Worm (Caenorhabditis elegans) whole organism, early embryonic: ENCODE results near the gene T27E9.2.

Experiments used
- B0310.2 ChIP-seq: sonication (generic microtip); optimal IDR thresholded peaks from 2 replicates; lab custom pipeline; 2016; ENCODE audit warnings: mild to moderate bottlenecking, missing genetic modification characterization, missing compliant biosample characterization
- F13C5.2 ChIP-seq: sonication (generic microtip); optimal IDR thresholded peaks from 2 replicates; lab custom pipeline; 2017; ENCODE audit warnings: mild to moderate bottlenecking, missing genetic modification characterization, inconsistent platforms, missing compliant biosample characterization
- aly-1 ChIP-seq: sonication (generic microtip); optimal IDR thresholded peaks from 2 replicates; lab custom pipeline; 2016; ENCODE audit warnings: missing genetic modification characterization, missing compliant biosample characterization
- ama-1 ChIP-seq: fragments of 150-350 bp; optimal IDR thresholded peaks from 2 replicates; lab custom pipeline; 2014
- ceh-13 ChIP-seq: fragments of 200-800 bp; sonication (Bioruptor generic); optimal IDR thresholded peaks from 2 replicates; lab custom pipeline; 2018; ENCODE audit warnings: mild to moderate bottlenecking, missing genetic modification characterization, missing compliant biosample characterization
- ceh-36 ChIP-seq: sonication (generic microtip); optimal IDR thresholded peaks from 2 replicates; lab custom pipeline; 2016; ENCODE audit warnings: missing genetic modification characterization, inconsistent platforms, missing compliant biosample characterization
- ets-7 ChIP-seq: sonication (generic microtip); optimal IDR thresholded peaks from 2 replicates; lab custom pipeline; 2016; ENCODE audit warnings: missing genotype, missing genetic modification characterization, missing compliant biosample characterization
- flt-1 ChIP-seq: fragments of 200-800 bp; sonication (Bioruptor generic); IDR thresholded peaks from 2 replicates; pipeline ENCODE4 v1.3.6; 2022; ENCODE audit warnings: missing genetic modification characterization, missing compliant biosample characterization
- hmbx-1 ChIP-seq: sonication (generic microtip); optimal IDR thresholded peaks from 2 replicates; lab custom pipeline; 2016; ENCODE audit warnings: mild to moderate bottlenecking, missing genetic modification characterization, missing compliant biosample characterization
- hmg-4 ChIP-seq: fragments of 200-800 bp; sonication (Bioruptor generic); optimal IDR thresholded peaks from 2 replicates; lab custom pipeline; 2018; ENCODE audit warnings: mild to moderate bottlenecking, missing genetic modification characterization, missing compliant biosample characterization
- hnd-1 ChIP-seq: sonication (generic microtip); optimal IDR thresholded peaks from 2 replicates; lab custom pipeline; 2016; ENCODE audit warnings: missing genetic modification characterization, missing compliant biosample characterization
- pes-1 ChIP-seq: fragments of 200-800 bp; sonication (Bioruptor generic); IDR thresholded peaks from 2 replicates; pipeline ENCODE4 v1.3.6; 2022; ENCODE audit warnings: missing genetic modification reagents, missing genetic modification characterization, missing compliant biosample characterization
- scrt-1 ChIP-seq: fragments of 200-800 bp; sonication (Bioruptor generic); IDR thresholded peaks from 2 replicates; pipeline ENCODE4 v1.3.6; 2022; ENCODE audit warnings: missing genetic modification characterization, missing compliant biosample characterization
- sea-1 ChIP-seq: fragments of 200-800 bp; sonication (Bioruptor generic); conservative IDR thresholded peaks from 2 replicates; pipeline ENCODE4 v1.3.6; 2022; ENCODE audit warnings: missing genetic modification characterization, missing compliant biosample characterization
- tbx-11 ChIP-seq: fragments of 200-800 bp; sonication (Bioruptor generic); IDR thresholded peaks from 2 replicates; pipeline ENCODE4 v1.3.6; 2022; ENCODE audit warnings: missing genetic modification characterization, missing compliant biosample characterization
- tbx-37 ChIP-seq: fragments of 200-800 bp; sonication (Bioruptor generic); conservative IDR thresholded peaks from 2 replicates; pipeline ENCODE4 v1.3.6; 2022; ENCODE audit warnings: missing genetic modification reagents, missing genetic modification characterization, missing compliant biosample characterization
- tra-4 ChIP-seq: sonication (generic microtip); optimal IDR thresholded peaks from 2 replicates; lab custom pipeline; 2017; ENCODE audit warnings: missing genetic modification characterization, missing compliant biosample characterization

The T27E9.2 gene

DNA sequence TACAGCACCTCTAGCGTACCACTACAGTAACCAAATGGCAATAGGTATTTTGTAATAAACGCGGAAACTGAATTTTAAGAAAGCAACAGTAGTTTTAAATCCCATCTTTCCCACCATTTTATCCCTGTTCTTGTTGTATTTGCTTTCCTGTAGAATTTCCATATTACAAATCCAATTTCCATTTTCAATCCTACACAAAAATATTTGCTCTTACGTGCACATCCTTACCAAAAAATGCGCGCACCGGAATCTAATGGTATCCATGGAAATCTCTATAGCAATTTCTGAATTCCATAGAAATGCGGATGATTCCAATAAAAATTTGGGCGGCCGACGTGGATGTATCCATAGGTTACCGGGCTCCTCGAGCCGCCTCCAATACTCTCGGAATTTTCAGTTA is 32.2 kb downstream of the T27E9.2 start, which contains the start of gene trf-1:
Gene trf-1, plus strand, starts transcription at position 301 of the 400 bp plus-strand sequence.
- TF ChIP-seq F13C5.2 (tag; lab: Kevin White, UChicago), result no peak
- TF ChIP-seq ets-7, result no peak
- no peak for TF ChIP-seq B0310.2
- no peak for TF ChIP-seq tbx-11 (GFP tag; lab: Robert Waterston, UW)
- TF ChIP-seq sea-1 (GFP tag; lab: Robert Waterston, UW), result no peak

DNA sequence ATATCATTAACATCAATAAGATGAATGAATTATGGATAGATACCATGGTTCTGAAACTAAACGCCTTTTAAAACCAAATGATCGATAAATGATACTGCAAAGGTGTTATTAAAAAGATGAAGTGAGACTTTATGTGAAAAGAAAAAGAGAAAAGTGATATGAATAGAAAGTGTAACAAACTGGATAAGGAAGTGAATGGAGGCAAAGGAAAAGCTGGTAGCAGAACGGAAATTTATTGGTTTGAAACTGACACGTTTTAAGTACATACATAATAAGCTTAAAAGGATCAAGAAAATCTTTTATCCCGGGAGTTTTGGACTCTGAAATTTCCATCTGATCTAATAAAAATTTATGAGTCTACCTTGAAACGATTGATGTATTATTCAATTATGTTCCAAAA is 32.7 kb downstream of the T27E9.2 start, which contains the start of gene bli-5:
Gene bli-5, minus strand, starts transcription at position 101 of the 400 bp plus-strand sequence.
- TF ChIP-seq tbx-37 (GFP tag; lab: Robert Waterston, UW) (no peak), flt-1 (no peak), sea-1 (GFP tag; lab: Robert Waterston, UW) (no peak), ama-1 (lab: Kevin White, UChicago) (no peak), ets-7 (no peak), tra-4 (tag; lab: Kevin White, UChicago) (no peak), B0310.2 (no peak), ceh-36 (tag; lab: Kevin White, UChicago) (no peak), F13C5.2 (tag; lab: Kevin White, UChicago) (no peak), hnd-1 (tag; lab: Kevin White, UChicago) (no peak)

DNA sequence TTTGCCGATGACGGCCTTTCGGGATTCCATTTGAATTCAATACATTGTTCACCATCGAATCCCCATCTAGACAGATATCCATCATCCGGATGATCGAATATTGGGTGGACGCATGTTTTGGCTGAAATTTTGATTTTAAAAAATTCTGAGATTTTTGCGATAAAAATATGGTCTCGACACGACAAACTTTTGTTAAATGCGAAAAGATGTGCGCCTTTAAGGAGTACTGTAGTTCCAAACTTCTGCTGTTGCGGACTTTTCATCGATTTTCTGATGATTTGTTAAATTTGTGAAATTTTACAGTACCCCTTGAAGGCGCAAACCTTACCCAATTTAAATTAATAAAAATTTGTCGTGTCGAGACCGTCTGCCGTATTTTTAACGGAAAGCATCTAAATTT is 34.6 kb downstream of the T27E9.2 start:
- TF ChIP-seq hmbx-1 (tag; lab: Kevin White, UChicago) (no peak), ceh-36 (tag; lab: Kevin White, UChicago) (no peak), sea-1 (GFP tag; lab: Robert Waterston, UW) (no peak), tbx-37 (GFP tag; lab: Robert Waterston, UW) (no peak), ets-7 (no peak), flt-1 (no peak), pes-1 (GFP tag; lab: Robert Waterston, UW) (no peak), ama-1 (lab: Kevin White, UChicago) (no peak), aly-1 (tag; lab: Kevin White, UChicago) (no peak), ceh-13 (GFP tag; lab: Kevin White, UChicago) (no peak), B0310.2 (no peak), tra-4 (tag; lab: Kevin White, UChicago) (no peak), F13C5.2 (tag; lab: Kevin White, UChicago) (no peak), scrt-1 (GFP tag; lab: Robert Waterston, UW) (no peak), tbx-11 (GFP tag; lab: Robert Waterston, UW) (no peak), hnd-1 (tag; lab: Kevin White, UChicago) (no peak), hmg-4 (GFP tag; lab: Kevin White, UChicago) (no peak)

DNA sequence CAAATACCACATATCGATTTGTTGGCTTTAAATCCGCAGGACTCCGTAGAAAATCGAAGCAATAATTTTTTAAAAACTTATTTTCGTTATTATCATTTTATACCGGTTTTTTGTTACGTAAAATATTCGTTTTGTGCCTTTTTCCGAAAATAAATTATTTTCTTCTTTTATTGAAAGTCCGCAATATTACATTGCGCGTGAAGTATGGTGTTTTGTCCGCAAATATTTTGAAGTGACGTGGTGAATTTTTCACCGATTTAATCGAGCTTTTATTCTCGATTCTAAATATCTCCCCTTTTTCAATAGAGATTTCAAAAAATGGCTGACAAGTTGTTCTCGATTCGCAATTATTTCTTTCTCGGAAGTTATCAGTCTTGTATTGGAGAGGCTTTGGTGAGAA is 36.3 kb downstream of the T27E9.2 start, which contains the start of gene cope-1:
Gene cope-1, plus strand, starts transcription at position 229 of the 400 bp plus-strand sequence.
- TF ChIP-seq aly-1 (tag; lab: Kevin White, UChicago), result no peak
- TF ChIP-seq pes-1 (GFP tag; lab: Robert Waterston, UW), result no peak
- no peak for TF ChIP-seq scrt-1 (GFP tag; lab: Robert Waterston, UW)
- TF ChIP-seq ceh-36 (tag; lab: Kevin White, UChicago), result no peak
- no peak for TF ChIP-seq tra-4 (tag; lab: Kevin White, UChicago)
- no peak for TF ChIP-seq hnd-1 (tag; lab: Kevin White, UChicago)
- no peak for TF ChIP-seq sea-1 (GFP tag; lab: Robert Waterston, UW)
- TF ChIP-seq tbx-37 (GFP tag; lab: Robert Waterston, UW), result no peak
- no peak for TF ChIP-seq ets-7
- no peak for TF ChIP-seq tbx-11 (GFP tag; lab: Robert Waterston, UW)
- no peak for TF ChIP-seq ama-1 (lab: Kevin White, UChicago)
- TF ChIP-seq F13C5.2 (tag; lab: Kevin White, UChicago), result no peak
- no peak for TF ChIP-seq flt-1
- TF ChIP-seq ceh-13 (GFP tag; lab: Kevin White, UChicago), result no peak

DNA sequence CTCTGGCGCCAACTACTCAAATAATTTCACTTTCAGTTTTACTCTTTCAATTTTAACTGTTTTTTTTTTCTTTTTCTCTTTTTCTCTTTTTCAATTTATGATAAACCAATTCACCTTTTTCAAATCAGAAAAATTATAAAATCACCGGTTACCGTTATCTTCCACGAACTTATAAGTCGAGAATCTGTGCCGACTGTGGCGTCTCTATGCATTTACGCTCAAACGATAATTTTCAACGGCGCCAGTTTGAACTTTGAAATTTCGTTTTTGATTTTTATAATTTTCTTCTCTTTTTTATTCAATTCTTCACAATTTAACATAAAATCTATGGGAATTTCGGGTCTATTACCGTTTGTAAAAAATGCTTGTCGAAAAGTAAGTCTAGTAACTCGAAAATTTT is 39.0 kb downstream of the T27E9.2 start, which contains the start of gene exo-1:
Gene exo-1, plus strand, starts transcription at position 101 of the 400 bp plus-strand sequence.
- TF ChIP-seq ets-7 (no peak), flt-1 (no peak), aly-1 (tag; lab: Kevin White, UChicago) (no peak), hmbx-1 (tag; lab: Kevin White, UChicago) (no peak), hnd-1 (tag; lab: Kevin White, UChicago) (no peak), ama-1 (lab: Kevin White, UChicago) (no peak), tbx-11 (GFP tag; lab: Robert Waterston, UW) (no peak), tbx-37 (GFP tag; lab: Robert Waterston, UW) (no peak), pes-1 (GFP tag; lab: Robert Waterston, UW) (no peak), B0310.2 (no peak), scrt-1 (GFP tag; lab: Robert Waterston, UW) (no peak), F13C5.2 (tag; lab: Kevin White, UChicago) (no peak), sea-1 (GFP tag; lab: Robert Waterston, UW) (no peak), hmg-4 (GFP tag; lab: Kevin White, UChicago) (no peak), ceh-36 (tag; lab: Kevin White, UChicago) (no peak), tra-4 (tag; lab: Kevin White, UChicago) (no peak), ceh-13 (GFP tag; lab: Kevin White, UChicago) (no peak)

DNA sequence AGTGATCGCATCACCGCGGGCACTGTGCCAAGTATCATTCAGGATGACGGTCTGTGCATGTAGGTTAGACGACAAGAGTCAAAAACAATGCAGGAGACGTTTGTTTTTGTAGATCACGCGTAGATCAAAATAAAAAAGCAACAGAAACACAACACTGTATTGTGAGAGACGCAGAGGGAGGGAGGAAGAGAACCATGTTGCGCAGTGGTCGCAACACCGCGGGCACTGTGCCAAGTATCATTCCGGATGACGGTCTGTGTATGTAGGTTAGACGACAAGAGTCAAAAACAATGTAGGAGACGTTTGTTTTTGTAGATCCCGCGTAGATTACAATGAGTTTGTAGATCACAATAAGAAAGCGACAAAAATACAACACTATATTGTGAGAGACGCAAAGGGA is 43.4 kb downstream of the T27E9.2 start:
- no peak for TF ChIP-seq tbx-11 (GFP tag; lab: Robert Waterston, UW)
- no peak for TF ChIP-seq ceh-13 (GFP tag; lab: Kevin White, UChicago)
- TF ChIP-seq flt-1, result no peak
- TF ChIP-seq sea-1 (GFP tag; lab: Robert Waterston, UW), result no peak
- no peak for TF ChIP-seq ets-7
- TF ChIP-seq tbx-37 (GFP tag; lab: Robert Waterston, UW), result no peak
- TF ChIP-seq tra-4 (tag; lab: Kevin White, UChicago), result no peak
- no peak for TF ChIP-seq B0310.2
- no peak for TF ChIP-seq hmbx-1 (tag; lab: Kevin White, UChicago)
- TF ChIP-seq aly-1 (tag; lab: Kevin White, UChicago), result no peak
- TF ChIP-seq hmg-4 (GFP tag; lab: Kevin White, UChicago), result no peak
- TF ChIP-seq ama-1 (lab: Kevin White, UChicago), result no peak
- TF ChIP-seq hnd-1 (tag; lab: Kevin White, UChicago), result no peak
